Worm (Caenorhabditis elegans): ENCODE measurements around the gene aexr-2.

aexr-2 gene

DNA sequence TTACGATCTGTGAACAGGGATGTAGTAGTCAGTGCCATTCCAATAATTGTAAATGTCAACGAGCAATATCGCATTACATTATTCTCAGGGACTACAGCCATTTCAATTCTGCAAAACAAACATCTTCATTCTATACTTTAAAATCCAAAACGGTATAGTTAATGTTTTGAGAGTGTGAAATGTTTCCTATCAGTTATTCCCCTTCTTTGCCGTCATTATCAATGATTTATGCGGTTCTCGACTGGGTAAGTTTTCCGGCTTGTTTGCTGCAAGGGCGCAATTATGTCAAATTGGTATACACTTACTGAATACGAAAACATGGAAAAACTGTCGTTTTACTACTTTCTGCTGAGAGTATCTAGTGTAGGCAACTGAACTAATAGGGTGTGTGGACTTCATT, 28.2 kb downstream of the aexr-2 start, which contains the start of gene F23G4.1:
Gene F23G4.1, minus strand, starts transcription at position 101 of the 400 bp plus-strand sequence.
- TF ChIP-seq zag-1 (tag; optimal IDR thresholded peaks at IDR 0.05) (no peak), sea-2 (GFP tag; optimal IDR thresholded peaks at IDR 0.05) (no peak), nhr-23 (tag; optimal IDR thresholded peaks at IDR 0.05) (no peak), snpc-4 (tag; optimal IDR thresholded peaks at IDR 0.05) (no peak)

DNA sequence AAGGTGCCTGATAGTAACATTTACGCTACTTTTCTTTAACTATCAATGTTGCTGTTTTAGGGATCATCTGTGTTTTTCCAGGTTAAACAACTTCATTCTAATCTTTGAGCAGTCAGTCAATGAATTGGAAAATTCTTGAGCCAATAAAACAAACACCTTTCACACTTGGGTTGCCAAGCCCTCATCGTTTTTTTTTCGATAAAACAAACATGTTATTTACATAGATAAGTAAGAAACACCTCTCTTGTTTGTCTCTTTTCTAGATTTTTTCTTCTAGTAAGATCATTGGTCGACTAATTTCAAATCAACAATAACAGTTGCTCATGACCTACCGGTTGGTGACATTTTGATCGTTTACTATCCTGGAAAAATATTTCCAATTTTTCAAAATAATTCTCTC, 29.4 kb downstream of the aexr-2 start:
- peak; percentile 12 for TF ChIP-seq pha-4 (tag; optimal IDR thresholded peaks at IDR 0.05)
- no peak for TF ChIP-seq nhr-23 (tag; optimal IDR thresholded peaks at IDR 0.05)

ce11 chrX:6598732-6599131, 32.6 kb downstream of the aexr-2 start, which contains the start of gene hic-1:
TSS of gene hic-1 (minus strand) at chrX:6598832.
- TF ChIP-seq hmg-11 (tag; optimal IDR thresholded peaks at IDR 0.05) (no peak), pqm-1 (tag; optimal IDR thresholded peaks at IDR 0.05) (no peak), lsy-12 (tag; optimal IDR thresholded peaks at IDR 0.05) (no peak), unc-39 (tag; optimal IDR thresholded peaks at IDR 0.05) (no peak), egl-27 (tag; optimal IDR thresholded peaks at IDR 0.05) (no peak), fos-1 (tag; optimal IDR thresholded peaks at IDR 0.05) (no peak)

DNA sequence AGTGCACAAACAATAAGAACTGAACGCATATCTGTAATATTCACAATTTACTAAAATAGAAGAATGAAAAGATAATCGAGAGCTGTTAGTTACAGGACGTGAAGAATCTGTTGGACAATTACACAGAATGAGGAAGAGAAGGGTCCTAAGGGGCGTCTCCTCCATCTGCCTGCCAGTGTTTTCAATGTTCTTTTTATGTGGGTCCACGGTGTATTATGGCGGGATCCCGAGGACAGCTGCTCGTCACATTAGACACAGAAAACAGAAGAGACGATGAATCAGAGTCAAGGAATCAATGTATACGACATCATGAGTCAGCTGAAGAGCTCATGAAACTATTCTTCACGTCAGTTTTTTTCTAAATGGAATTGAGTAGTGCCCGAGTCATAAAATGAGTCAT, 34.2 kb downstream of the aexr-2 start, which contains the start of gene ttr-6:
Gene ttr-6, minus strand, starts transcription at position 33 of the 400 bp plus-strand sequence.
- TF ChIP-seq egl-5 (tag; optimal IDR thresholded peaks at IDR 0.05) (peak; percentile 47), unc-62 (GFP tag; optimal IDR thresholded peaks at IDR 0.05) (no peak)

ce11 chrX:6593178-6593786, 38.1 kb downstream of the aexr-2 start:
- TF ChIP-seq nhr-23 (tag; optimal IDR thresholded peaks at IDR 0.05) (no peak), eor-1 (tag; optimal IDR thresholded peaks at IDR 0.05) (peak in 1 of 2 experiments; percentile 64), nhr-43 (tag; optimal IDR thresholded peaks at IDR 0.05; ENCODE audit: poor library complexity, severe bottlenecking) (peak; percentile 40), egl-5 (tag; optimal IDR thresholded peaks at IDR 0.05) (no peak), fkh-10 (GFP tag; optimal IDR thresholded peaks at IDR 0.05) (no peak), tbx-2 (tag; optimal IDR thresholded peaks at IDR 0.05) (peak; percentile 58), R02D3.7 (tag; optimal IDR thresholded peaks at IDR 0.05) (peak; percentile 49), pqm-1 (tag; optimal IDR thresholded peaks at IDR 0.05) (peak; percentile 20), lsy-12 (tag; optimal IDR thresholded peaks at IDR 0.05) (peak; percentile 18), elt-1 (tag; optimal IDR thresholded peaks at IDR 0.05) (no peak), ztf-11 (tag; optimal IDR thresholded peaks at IDR 0.05) (peak; percentile 36), hmg-11 (tag; optimal IDR thresholded peaks at IDR 0.05) (peak; percentile 93), lin-15B (tag; optimal IDR thresholded peaks at IDR 0.05) (no peak), ceh-9 (tag; optimal IDR thresholded peaks at IDR 0.05) (no peak), pha-4 (tag; optimal IDR thresholded peaks at IDR 0.05) (peak; percentile 74), snpc-4 (tag; optimal IDR thresholded peaks at IDR 0.05) (no peak), nhr-11 (tag; optimal IDR thresholded peaks at IDR 0.05) (peak; percentile 29), lin-39 (tag; optimal IDR thresholded peaks at IDR 0.05) (peak; percentile 37), elt-2 (tag; optimal IDR thresholded peaks at IDR 0.05) (peak; percentile 35), mml-1 (tag; optimal IDR thresholded peaks at IDR 0.05) (no peak), nfya-1 (tag; optimal IDR thresholded peaks at IDR 0.05; ENCODE audit: insufficient read depth) (peak; percentile 50), unc-62 (GFP tag; optimal IDR thresholded peaks at IDR 0.05) (peak; percentile 16), nhr-12 (tag; optimal IDR thresholded peaks at IDR 0.05) (no peak), jun-1 (tag; optimal IDR thresholded peaks at IDR 0.05) (no peak)

- TF ChIP-seq lin-39 (tag; optimal IDR thresholded peaks at IDR 0.05) (peak; percentile 23), nhr-23 (tag; optimal IDR thresholded peaks at IDR 0.05) (no peak), tbx-2 (tag; optimal IDR thresholded peaks at IDR 0.05) (no peak), egl-27 (tag; optimal IDR thresholded peaks at IDR 0.05) (no peak), ztf-4 (tag; optimal IDR thresholded peaks at IDR 0.05) (no peak), sea-2 (GFP tag; optimal IDR thresholded peaks at IDR 0.05) (no peak), egl-5 (tag; optimal IDR thresholded peaks at IDR 0.05) (peak; percentile 24), elt-3 (tag; optimal IDR thresholded peaks at IDR 0.05) (no peak), nfya-1 (tag; optimal IDR thresholded peaks at IDR 0.05; ENCODE audit: insufficient read depth) (peak; percentile 29), jun-1 (tag; optimal IDR thresholded peaks at IDR 0.05) (no peak), unc-62 (GFP tag; optimal IDR thresholded peaks at IDR 0.05) (no peak), elt-2 (tag; optimal IDR thresholded peaks at IDR 0.05) (no peak), zag-1 (tag; optimal IDR thresholded peaks at IDR 0.05) (no peak)
Observed at ce11 chrX:6591674-6592073, 39.7 kb downstream of the aexr-2 start.
